Fruit fly (Drosophila melanogaster) whole organism, embryonic: Measurements from ENCODE around the gene CG15473.

Experiments used
- Blimp-1 ChIP-seq: fragments of 200-800 bp; sonication (Bioruptor generic); optimal IDR thresholded peaks from 3 replicates; lab custom pipeline; 2018; ENCODE audit warnings: missing biosample characterization, missing genetic modification characterization, mild to moderate bottlenecking, moderate library complexity, missing genetic modification reagents
- BtbVII ChIP-seq: fragments of 200-800 bp; sonication (Bioruptor generic); optimal IDR thresholded peaks from 3 replicates; lab custom pipeline; 2017; ENCODE audit warnings: missing biosample characterization, mild to moderate bottlenecking, missing genetic modification characterization
- C15 ChIP-seq: fragments of 200-800 bp; sonication (Bioruptor generic); IDR thresholded peaks from 3 replicates; pipeline ENCODE4 v1.3.6; 2022; ENCODE audit warnings: missing biosample characterization, missing genetic modification characterization
- CG12659 ChIP-seq: fragments of 200-800 bp; sonication (Bioruptor generic); optimal IDR thresholded peaks from 3 replicates; lab custom pipeline; 2017; ENCODE audit warnings: mild to moderate bottlenecking, missing biosample characterization, missing genetic modification reagents, missing genetic modification characterization
- CG12769 ChIP-seq: fragments of 200-800 bp; sonication (Bioruptor generic); optimal IDR thresholded peaks from 2 replicates; lab custom pipeline; 2019; ENCODE audit warnings: missing biosample characterization, mild to moderate bottlenecking, missing genetic modification characterization, moderate library complexity
- CG13424 ChIP-seq: fragments of 200-800 bp; sonication (Bioruptor generic); optimal IDR thresholded peaks from 2 replicates; lab custom pipeline; 2019; ENCODE audit warnings: missing biosample characterization, mild to moderate bottlenecking, missing genetic modification characterization, moderate library complexity
- CG14860 ChIP-seq: fragments of 200-800 bp; sonication (Bioruptor generic); IDR thresholded peaks from 3 replicates; pipeline ENCODE4 v1.3.6; 2022; ENCODE audit warnings: missing biosample characterization, missing genetic modification characterization; ENCODE audit not compliant: partially characterized antibody
- CG15269 ChIP-seq: fragments of 200-800 bp; sonication (Bioruptor generic); optimal IDR thresholded peaks from 2 replicates; lab custom pipeline; 2018; ENCODE audit warnings: missing biosample characterization, mild to moderate bottlenecking, missing genetic modification characterization, moderate library complexity
- CG17359 ChIP-seq: fragments of 200-800 bp; sonication (Bioruptor generic); optimal IDR thresholded peaks from 3 replicates; lab custom pipeline; 2018; ENCODE audit warnings: missing biosample characterization, mild to moderate bottlenecking, missing genetic modification characterization, moderate library complexity
- CG18476 ChIP-seq: fragments of 200-800 bp; sonication (Bioruptor generic); optimal IDR thresholded peaks from 2 replicates; lab custom pipeline; 2016; ENCODE audit warnings: missing biosample characterization, mild to moderate bottlenecking, missing genetic modification characterization
- CG2712 ChIP-seq: fragments of 200-800 bp; optimal IDR thresholded peaks from 3 replicates; lab custom pipeline; 2019; ENCODE audit warnings: missing biosample characterization, mild to moderate bottlenecking, missing genetic modification characterization, moderate library complexity
- CG30403 ChIP-seq: fragments of 200-800 bp; sonication (Bioruptor generic); optimal IDR thresholded peaks from 3 replicates; lab custom pipeline; 2016; ENCODE audit warnings: missing biosample characterization, missing genetic modification characterization
- CG31441 ChIP-seq: fragments of 200-800 bp; sonication (Bioruptor generic); IDR thresholded peaks from 2 replicates; pipeline ENCODE4 v1.3.6; 2022; ENCODE audit warnings: missing biosample characterization, missing genetic modification characterization
- CG33213 ChIP-seq: fragments of 200-800 bp; sonication (Bioruptor generic); optimal IDR thresholded peaks from 3 replicates; lab custom pipeline; 2016; ENCODE audit warnings: missing biosample characterization, missing genetic modification characterization
- CG4424 ChIP-seq: fragments of 200-800 bp; sonication (Bioruptor generic); optimal IDR thresholded peaks from 3 replicates; lab custom pipeline; 2016; ENCODE audit warnings: missing biosample characterization, missing genetic modification characterization
- CG8281 ChIP-seq: fragments of 200-800 bp; sonication (Bioruptor generic); optimal IDR thresholded peaks from 2 replicates; lab custom pipeline; 2018; ENCODE audit warnings: missing biosample characterization, mild to moderate bottlenecking, missing genetic modification characterization, moderate library complexity
- CG8924 ChIP-seq: fragments of 200-800 bp; optimal IDR thresholded peaks from 3 replicates; lab custom pipeline; 2019; ENCODE audit warnings: missing biosample characterization, mild to moderate bottlenecking, missing genetic modification characterization, moderate library complexity
- D19B ChIP-seq: fragments of 200-800 bp; sonication (Bioruptor generic); optimal IDR thresholded peaks from 2 replicates; lab custom pipeline; 2017; ENCODE audit warnings: missing biosample characterization, mild to moderate bottlenecking, missing genetic modification characterization
- Deaf1 ChIP-seq: fragments of 200-800 bp; optimal IDR thresholded peaks from 3 replicates; lab custom pipeline; 2019; ENCODE audit warnings: missing biosample characterization, mild to moderate bottlenecking, missing genetic modification characterization, moderate library complexity
- Fer1 ChIP-seq: fragments of 200-800 bp; sonication (Bioruptor generic); optimal IDR thresholded peaks from 2 replicates; lab custom pipeline; 2017; ENCODE audit warnings: missing biosample characterization, mild to moderate bottlenecking, missing genetic modification characterization
- Fer3 ChIP-seq: fragments of 200-800 bp; sonication (Bioruptor generic); optimal IDR thresholded peaks from 2 replicates; lab custom pipeline; 2018; ENCODE audit warnings: missing biosample characterization, mild to moderate bottlenecking, missing genetic modification characterization, moderate library complexity
- Gug ChIP-seq: fragments of 200-800 bp; sonication (Bioruptor generic); IDR thresholded peaks from 4 replicates; pipeline ENCODE4 v1.3.6; 2022; ENCODE audit warnings: missing biosample characterization, missing genetic modification characterization
- H2.0 ChIP-seq: fragments of 200-800 bp; sonication (Bioruptor generic); IDR thresholded peaks from 2 replicates; pipeline ENCODE4 v1.3.6; 2022; ENCODE audit warnings: missing biosample characterization, missing genetic modification characterization
- HHEX ChIP-seq: fragments of 200-800 bp; sonication (Bioruptor generic); optimal IDR thresholded peaks from 3 replicates; lab custom pipeline; 2017; ENCODE audit warnings: missing biosample characterization, mild to moderate bottlenecking, missing genetic modification characterization, missing genetic modification reagents
- HLHmδ ChIP-seq: fragments of 200-800 bp; sonication (Bioruptor generic); optimal IDR thresholded peaks from 2 replicates; lab custom pipeline; 2018; ENCODE audit warnings: missing biosample characterization, mild to moderate bottlenecking, missing genetic modification characterization, moderate library complexity
- Hmr ChIP-seq: fragments of 200-800 bp; sonication (Bioruptor generic); optimal IDR thresholded peaks from 3 replicates; lab custom pipeline; 2017; ENCODE audit warnings: mild to moderate bottlenecking, missing biosample characterization, missing genetic modification reagents, missing genetic modification characterization
- Hr3 ChIP-seq: fragments of 200-800 bp; sonication (Bioruptor generic); optimal IDR thresholded peaks from 3 replicates; lab custom pipeline; 2016; ENCODE audit warnings: missing biosample characterization, missing genetic modification characterization
- Hr39 ChIP-seq: fragments of >200 bp; optimal IDR thresholded peaks from 2 replicates; lab custom pipeline; 2017
- Hr51 ChIP-seq, 2 experiments: fragments of 200-800 bp; sonication (Bioruptor generic); optimal IDR thresholded peaks; 2 replicates in 1 of 2; 3 replicates in 1 of 2; lab custom pipeline; 2016 to 2018; ENCODE audit warnings: missing biosample characterization in 2 of 2, missing genetic modification characterization in 2 of 2, mild to moderate bottlenecking in 1 of 2, moderate library complexity in 1 of 2
- MBD-R2 ChIP-seq: fragments of 200-800 bp; sonication (Bioruptor generic); IDR thresholded peaks from 2 replicates; pipeline ENCODE4 v1.3.6; 2022; ENCODE audit warnings: missing biosample characterization, missing genetic modification characterization
- Oli ChIP-seq: fragments of 200-800 bp; sonication (Bioruptor generic); optimal IDR thresholded peaks from 2 replicates; lab custom pipeline; 2018; ENCODE audit warnings: missing biosample characterization, mild to moderate bottlenecking, missing genetic modification characterization, moderate library complexity
- PHDP ChIP-seq: fragments of 200-800 bp; sonication (Bioruptor generic); optimal IDR thresholded peaks from 3 replicates; lab custom pipeline; 2018; ENCODE audit warnings: missing biosample characterization, mild to moderate bottlenecking, missing genetic modification characterization, moderate library complexity
- Xbp1 ChIP-seq: fragments of 200-800 bp; sonication (Bioruptor generic); optimal IDR thresholded peaks from 3 replicates; lab custom pipeline; 2016; ENCODE audit warnings: missing biosample characterization, mild to moderate bottlenecking, missing genetic modification characterization
- bcd ChIP-seq: fragments of 200-800 bp; sonication (Bioruptor generic); optimal IDR thresholded peaks from 2 replicates; lab custom pipeline; 2017; ENCODE audit warnings: missing biosample characterization, mild to moderate bottlenecking, missing genetic modification characterization
- bsh ChIP-seq, 2 experiments: fragments of 200-800 bp; sonication (Bioruptor generic); optimal IDR thresholded peaks; 2 replicates each; lab custom pipeline; 2017 to 2018; ENCODE audit warnings: mild to moderate bottlenecking in 2 of 2, missing biosample characterization in 2 of 2, missing genetic modification characterization in 2 of 2, moderate library complexity in 1 of 2
- cad ChIP-seq: fragments of >200 bp; optimal IDR thresholded peaks from 2 replicates; lab custom pipeline; 2017; ENCODE audit warnings: missing biosample characterization, missing genetic modification characterization
- cg ChIP-seq: fragments of 200-800 bp; sonication (Bioruptor generic); optimal IDR thresholded peaks from 3 replicates; lab custom pipeline; 2019; ENCODE audit warnings: missing biosample characterization, mild to moderate bottlenecking, missing genetic modification characterization, moderate library complexity
- ewg ChIP-seq: fragments of 200-800 bp; sonication (Bioruptor generic); optimal IDR thresholded peaks from 3 replicates; lab custom pipeline; 2017; ENCODE audit warnings: mild to moderate bottlenecking, missing biosample characterization, missing genetic modification reagents, missing genetic modification characterization
- fd3F ChIP-seq: fragments of 200-800 bp; sonication (Bioruptor generic); optimal IDR thresholded peaks from 2 replicates; lab custom pipeline; 2018; ENCODE audit warnings: missing biosample characterization, mild to moderate bottlenecking, missing genetic modification characterization, moderate library complexity
- grau ChIP-seq: fragments of 200-800 bp; optimal IDR thresholded peaks from 3 replicates; lab custom pipeline; 2019; ENCODE audit warnings: missing biosample characterization, mild to moderate bottlenecking, missing genetic modification characterization, moderate library complexity
- grn ChIP-seq: fragments of 200-800 bp; sonication (Bioruptor generic); optimal IDR thresholded peaks from 3 replicates; lab custom pipeline; 2017; ENCODE audit warnings: missing biosample characterization, missing genetic modification characterization
- kah ChIP-seq: fragments of 200-800 bp; sonication (Bioruptor generic); optimal IDR thresholded peaks from 2 replicates; lab custom pipeline; 2018; ENCODE audit warnings: missing biosample characterization, mild to moderate bottlenecking, missing genetic modification characterization
- lab ChIP-seq: fragments of 200-800 bp; sonication (Bioruptor generic); optimal IDR thresholded peaks from 3 replicates; lab custom pipeline; 2017; ENCODE audit warnings: missing biosample characterization, missing genetic modification characterization, mild to moderate bottlenecking, moderate library complexity, missing genetic modification reagents
- onecut ChIP-seq: fragments of 200-800 bp; sonication (Bioruptor generic); IDR thresholded peaks from 2 replicates; pipeline ENCODE4 v1.3.6; 2022; ENCODE audit warnings: missing biosample characterization, missing genetic modification characterization
- pum ChIP-seq: fragments of 200-800 bp; sonication (Bioruptor generic); optimal IDR thresholded peaks from 2 replicates; lab custom pipeline; 2016; ENCODE audit warnings: missing biosample characterization, missing genetic modification characterization
- run ChIP-seq: fragments of 200-800 bp; sonication (Bioruptor generic); optimal IDR thresholded peaks from 3 replicates; lab custom pipeline; 2018; ENCODE audit warnings: missing biosample characterization, mild to moderate bottlenecking, missing genetic modification characterization
- shn ChIP-seq: fragments of 200-800 bp; sonication (Bioruptor generic); optimal IDR thresholded peaks from 3 replicates; lab custom pipeline; 2016; ENCODE audit warnings: missing biosample characterization, missing genetic modification characterization
- sisA ChIP-seq: fragments of 200-800 bp; sonication (Bioruptor generic); IDR thresholded peaks from 2 replicates; pipeline ENCODE4 v1.3.6; 2022; ENCODE audit warnings: missing biosample characterization, missing genetic modification characterization
- sr ChIP-seq: fragments of 200-800 bp; sonication (Bioruptor generic); IDR thresholded peaks from 3 replicates; pipeline ENCODE4 v1.3.6; 2022; ENCODE audit warnings: missing biosample characterization, missing genetic modification characterization
- unpg ChIP-seq: fragments of 200-800 bp; sonication (Bioruptor generic); optimal IDR thresholded peaks from 3 replicates; lab custom pipeline; 2018; ENCODE audit warnings: missing biosample characterization, mild to moderate bottlenecking, missing genetic modification characterization, moderate library complexity

The CG15473 gene

dm6 chrX:4691226-4691625 lies 36.9 kb upstream of the CG15473 start (continued):
- TF ChIP-seq Gug (GFP tag; lab: Robert Waterston, UW) = 0 out of 4 replicates have a peak, but pooled peaks have one; percentile 17
- peak; percentile 1 for TF ChIP-seq BtbVII (GFP tag; lab: Kevin White, UChicago)
- no peak for TF ChIP-seq CG33213
- peak; percentile 28 for TF ChIP-seq Blimp-1
- peak; percentile 57 for TF ChIP-seq Hmr (GFP tag; lab: Kevin White, UChicago)
- TF ChIP-seq cg (GFP tag; lab: Kevin White, UChicago) = no peak
- no peak for TF ChIP-seq cad (GFP tag; lab: Kevin White, UChicago)
- peak; percentile 32 for TF ChIP-seq Xbp1 (GFP tag; lab: Kevin White, UChicago)
- TF ChIP-seq PHDP (tag; lab: Kevin White, UChicago) = peak; percentile 42
- no peak for TF ChIP-seq CG8281 (tag; lab: Kevin White, UChicago)
- peak; percentile 20 for TF ChIP-seq Oli (tag; lab: Kevin White, UChicago)
- peak; percentile 81 for TF ChIP-seq lab (GFP tag; lab: Kevin White, UChicago)
- peak; percentile 30 for TF ChIP-seq HHEX
- no peak for TF ChIP-seq HLHmδ (GFP tag; lab: Kevin White, UChicago)
- TF ChIP-seq Hr3 = peak; percentile 6
- peak; percentile 52 for TF ChIP-seq CG2712 (tag; lab: Kevin White, UChicago)
- TF ChIP-seq Fer1 (GFP tag; lab: Kevin White, UChicago) = peak; percentile 57
- TF ChIP-seq fd3F (GFP tag; lab: Kevin White, UChicago) = no peak
- peak; percentile 22 for TF ChIP-seq CG30403 (GFP tag; lab: Kevin White, UChicago)
- peak; percentile 36; the same call in 1 of the 2 replicates for TF ChIP-seq CG31441 (GFP tag; lab: Robert Waterston, UW)
- no peak for TF ChIP-seq grn (GFP tag; lab: Kevin White, UChicago)
- peak; percentile 57 for TF ChIP-seq ewg (GFP tag; lab: Kevin White, UChicago)
- peak; percentile 39 for TF ChIP-seq unpg (GFP tag; lab: Kevin White, UChicago)
- TF ChIP-seq CG13424 (tag; lab: Kevin White, UChicago) = peak; percentile 33
- no peak for TF ChIP-seq MBD-R2 (GFP tag; lab: Robert Waterston, UW)
- peak; percentile 27 for TF ChIP-seq CG8924
- TF ChIP-seq Fer3 (tag; lab: Kevin White, UChicago) = peak; percentile 14
- TF ChIP-seq CG12659 (GFP tag; lab: Kevin White, UChicago) = peak; percentile 17
- TF ChIP-seq CG17359 (tag; lab: Kevin White, UChicago) = peak; percentile 38
- no peak for TF ChIP-seq C15 (GFP tag; lab: Robert Waterston, UW)
- TF ChIP-seq onecut (GFP tag; lab: Robert Waterston, UW) = no peak
- peak; percentile 43 for TF ChIP-seq grau
- peak in 1 of 2 experiments; percentile 32 for TF ChIP-seq bsh (GFP tag; optimal IDR thresholded peaks at IDR 0.05; lab: Kevin White, UChicago)
- TF ChIP-seq Hr51 (GFP tag; optimal IDR thresholded peaks at IDR 0.05; lab: Kevin White, UChicago) = peak in 1 of 2 experiments; percentile 37
- no peak for TF ChIP-seq pum (GFP tag; lab: Kevin White, UChicago)
- TF ChIP-seq CG12769 (tag; lab: Kevin White, UChicago) = peak; percentile 7
- peak; percentile 0 for TF ChIP-seq D19B (GFP tag; lab: Kevin White, UChicago)
- TF ChIP-seq CG4424 (GFP tag; lab: Kevin White, UChicago) = no peak
- no peak for TF ChIP-seq Deaf1 (tag; lab: Kevin White, UChicago)
- TF ChIP-seq CG18476 (GFP tag; lab: Kevin White, UChicago) = no peak
- TF ChIP-seq bcd = peak; percentile 13
- TF ChIP-seq run (tag; lab: Kevin White, UChicago) = no peak
- TF ChIP-seq sisA (GFP tag; lab: Robert Waterston, UW) = peak; percentile 44; the same call in 1 of the 2 replicates
- TF ChIP-seq sr (GFP tag; lab: Robert Waterston, UW) = no peak
- no peak for TF ChIP-seq Hr39 (lab: Kevin White, UChicago)
- no peak for TF ChIP-seq shn
- TF ChIP-seq CG15269 (tag; lab: Kevin White, UChicago) = peak; percentile 40
- no peak for TF ChIP-seq CG14860 (GFP tag; lab: Robert Waterston, UW)
- TF ChIP-seq H2.0 (GFP tag; lab: Robert Waterston, UW) = no peak
- TF ChIP-seq kah (GFP tag; lab: Kevin White, UChicago) = no peak
